Worm (Caenorhabditis elegans) whole organism, L3 larva: Measurements from ENCODE around the gene pho-9.
A peak's percentile ranks its signal among the peaks of the same experiment; 100 is the strongest.

ENCODE experiments used
- ama-1 ChIP-seq: fragments of 150-350 bp; optimal IDR thresholded peaks from 2 replicates; lab custom pipeline; 2018
- ceh-16 ChIP-seq: sonication (generic microtip); optimal IDR thresholded peaks from 2 replicates; lab custom pipeline; 2017; ENCODE audit warnings: missing biosample characterization, missing genetic modification characterization
- ceh-28 ChIP-seq: fragments of 150-350 bp; optimal IDR thresholded peaks from 2 replicates; lab custom pipeline; 2014; ENCODE audit warnings: missing biosample characterization, missing genetic modification reagents, missing genetic modification characterization
- ceh-82 ChIP-seq: fragments of 150-350 bp; optimal IDR thresholded peaks from 2 replicates; lab custom pipeline; 2014; ENCODE audit warnings: missing biosample characterization, missing genetic modification characterization
- daf-12 ChIP-seq: fragments of 150-350 bp; optimal IDR thresholded peaks from 2 replicates; lab custom pipeline; 2014; ENCODE audit warnings: missing biosample characterization, missing genetic modification reagents, missing genetic modification characterization
- egl-27 ChIP-seq: sonication (generic microtip); optimal IDR thresholded peaks from 4 replicates; lab custom pipeline; 2017; ENCODE audit warnings: missing biosample characterization, missing genetic modification reagents, missing genetic modification characterization
- egl-5 ChIP-seq: fragments of 150-350 bp; optimal IDR thresholded peaks from 2 replicates; lab custom pipeline; 2017; ENCODE audit warnings: missing biosample characterization, missing genetic modification reagents, missing genetic modification characterization, inconsistent platforms
- elt-2 ChIP-seq: sonication (generic microtip); optimal IDR thresholded peaks from 2 replicates; lab custom pipeline; 2016; ENCODE audit warnings: missing genetic modification reagents, mild to moderate bottlenecking, missing genetic modification characterization, missing compliant biosample characterization
- elt-3 ChIP-seq, 3 experiments: fragments of 150-350 bp in 1 of 3; sonication (generic microtip) in 2 of 3; optimal IDR thresholded peaks; 2 replicates in 2 of 3; 4 replicates in 1 of 3; lab custom pipeline; 2014 to 2017; ENCODE audit warnings: missing biosample characterization in 3 of 3, missing genetic modification characterization in 3 of 3
- eor-1 ChIP-seq, 2 experiments: fragments of 150-350 bp; optimal IDR thresholded peaks; 2 replicates each; lab custom pipeline; 2014 to 2018; ENCODE audit warnings: missing biosample characterization in 2 of 2, missing genetic modification characterization in 2 of 2
- fkh-10 ChIP-seq: sonication (generic microtip); optimal IDR thresholded peaks from 2 replicates; lab custom pipeline; 2017; ENCODE audit warnings: missing biosample characterization, missing genetic modification reagents, missing genetic modification characterization
- fkh-2 ChIP-seq: fragments of 150-350 bp; optimal IDR thresholded peaks from 2 replicates; lab custom pipeline; 2014; ENCODE audit warnings: missing biosample characterization, missing genetic modification reagents, missing genetic modification characterization
- fos-1 ChIP-seq: fragments of 150-350 bp; optimal IDR thresholded peaks from 2 replicates; lab custom pipeline; 2014; ENCODE audit warnings: missing biosample characterization, missing genetic modification characterization
- hmg-11 ChIP-seq: sonication (generic microtip); optimal IDR thresholded peaks from 2 replicates; lab custom pipeline; 2016; ENCODE audit warnings: missing genetic modification characterization, missing compliant biosample characterization
- jun-1 ChIP-seq: fragments of 150-350 bp; optimal IDR thresholded peaks from 2 replicates; lab custom pipeline; 2014; ENCODE audit warnings: missing biosample characterization, missing genetic modification reagents, missing genetic modification characterization
- lin-15B ChIP-seq: fragments of 150-350 bp; optimal IDR thresholded peaks from 2 replicates; lab custom pipeline; 2014; ENCODE audit warnings: missing biosample characterization, missing genetic modification characterization
- lin-39 ChIP-seq: fragments of 150-350 bp; optimal IDR thresholded peaks from 2 replicates; lab custom pipeline; 2018; ENCODE audit warnings: missing biosample characterization, missing genetic modification reagents, missing genetic modification characterization
- lsy-12 ChIP-seq: sonication (generic microtip); optimal IDR thresholded peaks from 2 replicates; lab custom pipeline; 2016; ENCODE audit warnings: mild to moderate bottlenecking, missing genetic modification characterization, missing compliant biosample characterization
- mdl-1 ChIP-seq: fragments of 150-350 bp; optimal IDR thresholded peaks from 2 replicates; lab custom pipeline; 2014; ENCODE audit warnings: missing biosample characterization, missing genetic modification characterization
- mml-1 ChIP-seq: fragments of 150-350 bp; sonication (generic microtip); optimal IDR thresholded peaks from 3 replicates; lab custom pipeline; 2014; ENCODE audit warnings: missing biosample characterization, missing genetic modification characterization
- nfya-1 ChIP-seq: sonication (generic microtip); optimal IDR thresholded peaks from 2 replicates; lab custom pipeline; 2017; ENCODE audit warnings: missing genetic modification characterization, mild to moderate bottlenecking, missing compliant biosample characterization, antibody characterized with exemption, moderate library complexity; ENCODE audit not compliant: insufficient read depth
- nhr-11 ChIP-seq: fragments of 150-350 bp; optimal IDR thresholded peaks from 2 replicates; lab custom pipeline; 2014; ENCODE audit warnings: missing biosample characterization, missing genetic modification characterization
- nhr-12 ChIP-seq: fragments of 150-350 bp; optimal IDR thresholded peaks from 2 replicates; lab custom pipeline; 2014; ENCODE audit warnings: missing biosample characterization, missing genetic modification characterization
- nhr-23 ChIP-seq: fragments of 150-350 bp; optimal IDR thresholded peaks from 2 replicates; lab custom pipeline; 2014; ENCODE audit warnings: missing biosample characterization, missing genetic modification reagents, missing genetic modification characterization
- nhr-237 ChIP-seq: fragments of 150-350 bp; optimal IDR thresholded peaks from 2 replicates; lab custom pipeline; 2014; ENCODE audit warnings: missing biosample characterization, missing genetic modification characterization
- nhr-25 ChIP-seq: sonication (generic microtip); optimal IDR thresholded peaks from 2 replicates; lab custom pipeline; 2017; ENCODE audit warnings: missing biosample characterization, missing genetic modification characterization
- nhr-28 ChIP-seq: fragments of 150-350 bp; optimal IDR thresholded peaks from 2 replicates; lab custom pipeline; 2014; ENCODE audit warnings: missing biosample characterization, missing genetic modification characterization
- nhr-43 ChIP-seq: sonication (generic microtip); optimal IDR thresholded peaks from 2 replicates; lab custom pipeline; 2016; ENCODE audit warnings: mild to moderate bottlenecking, missing genetic modification characterization, missing compliant biosample characterization; ENCODE audit not compliant: poor library complexity, severe bottlenecking
- nhr-67 ChIP-seq: fragments of 150-350 bp; optimal IDR thresholded peaks from 2 replicates; lab custom pipeline; 2014; ENCODE audit warnings: missing biosample characterization, missing genetic modification characterization
- nhr-76 ChIP-seq: fragments of 150-350 bp; sonication (generic microtip); optimal IDR thresholded peaks from 5 replicates; lab custom pipeline; 2014; ENCODE audit warnings: missing biosample characterization, missing genetic modification characterization
- nhr-77 ChIP-seq: fragments of 150-350 bp; optimal IDR thresholded peaks from 2 replicates; lab custom pipeline; 2014; ENCODE audit warnings: missing biosample characterization, missing genetic modification characterization
- pha-4 ChIP-seq: fragments of 150-350 bp; optimal IDR thresholded peaks from 2 replicates; lab custom pipeline; 2014; ENCODE audit warnings: missing biosample characterization, missing genetic modification reagents, missing genetic modification characterization
- pqm-1 ChIP-seq: fragments of 150-350 bp; optimal IDR thresholded peaks from 2 replicates; lab custom pipeline; 2017; ENCODE audit warnings: missing biosample characterization, missing genetic modification characterization, inconsistent platforms
- sea-2 ChIP-seq: fragments of 150-350 bp; sonication (generic microtip); optimal IDR thresholded peaks from 4 replicates; lab custom pipeline; 2014; ENCODE audit warnings: missing biosample characterization, missing genetic modification reagents, missing genetic modification characterization
- skn-1 ChIP-seq: fragments of 150-350 bp; optimal IDR thresholded peaks from 2 replicates; lab custom pipeline; 2014; ENCODE audit warnings: missing biosample characterization, missing genetic modification characterization
- snpc-4 ChIP-seq: fragments of 150-350 bp; optimal IDR thresholded peaks from 2 replicates; lab custom pipeline; 2014; ENCODE audit warnings: missing biosample characterization, missing genetic modification characterization
- tbx-2 ChIP-seq: sonication (generic microtip); optimal IDR thresholded peaks from 2 replicates; lab custom pipeline; 2016; ENCODE audit warnings: mild to moderate bottlenecking, missing genetic modification characterization, missing compliant biosample characterization
- unc-39 ChIP-seq: sonication (generic microtip); optimal IDR thresholded peaks from 4 replicates; lab custom pipeline; 2017; ENCODE audit warnings: missing biosample characterization, missing genetic modification characterization
- unc-62 ChIP-seq: fragments of 150-350 bp; sonication (generic microtip); optimal IDR thresholded peaks from 4 replicates; lab custom pipeline; 2014; ENCODE audit warnings: missing biosample characterization, missing genetic modification reagents, missing genetic modification characterization
- zag-1 ChIP-seq: fragments of 150-350 bp; optimal IDR thresholded peaks from 2 replicates; lab custom pipeline; 2014; ENCODE audit warnings: missing biosample characterization, missing genetic modification characterization
- ztf-11 ChIP-seq: fragments of 150-350 bp; optimal IDR thresholded peaks from 2 replicates; lab custom pipeline; 2014; ENCODE audit warnings: missing biosample characterization, missing genetic modification characterization
- ztf-4 ChIP-seq: fragments of 150-350 bp; optimal IDR thresholded peaks from 2 replicates; lab custom pipeline; 2014; ENCODE audit warnings: missing biosample characterization, missing genetic modification characterization

The pho-9 gene

DNA sequence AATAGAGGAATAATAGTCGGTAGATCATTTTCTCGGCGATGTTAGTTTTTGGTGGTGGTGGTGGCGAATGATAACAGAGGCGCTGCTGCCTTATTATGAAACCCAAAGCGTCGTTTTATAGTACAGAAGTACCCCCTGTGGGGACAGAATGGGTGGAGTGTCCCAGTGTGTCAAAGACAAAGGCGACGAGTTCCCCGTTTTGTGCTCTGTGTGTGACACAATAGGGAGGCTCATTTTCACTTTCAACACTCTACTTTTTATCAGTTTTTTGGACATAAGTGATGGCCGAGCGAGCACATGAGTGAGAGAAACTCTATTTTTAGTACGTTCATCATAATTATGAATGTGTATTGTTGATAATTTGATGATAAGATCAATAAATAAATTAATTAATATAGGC, at the start of gene pho-9:
pho-9 (minus strand) TSS at position 91 of the 400 bp plus-strand sequence.
- TF ChIP-seq nhr-43 (tag; lab: Kevin White, UChicago), result no peak
- TF ChIP-seq elt-3 (tag; optimal IDR thresholded peaks at IDR 0.05; lab: Kevin White, UChicago), result no peak
- no peak for TF ChIP-seq ceh-16
- TF ChIP-seq pha-4, result peak; percentile 31
- TF ChIP-seq elt-2 (tag; lab: Kevin White, UChicago), result peak; percentile 97
- no peak for TF ChIP-seq nhr-77 (tag; lab: Kevin White, UChicago)
- no peak for TF ChIP-seq ceh-82 (tag; lab: Kevin White, UChicago)
- peak; percentile 91 for TF ChIP-seq pqm-1 (tag; lab: Kevin White, UChicago)
- TF ChIP-seq ama-1, result no peak
- TF ChIP-seq lin-39 (tag; lab: Kevin White, UChicago), result no peak
- no peak for TF ChIP-seq nhr-25
- TF ChIP-seq mml-1 (tag; lab: Kevin White, UChicago), result no peak
- peak; percentile 64 for TF ChIP-seq jun-1
- no peak for TF ChIP-seq nhr-237 (tag; lab: Kevin White, UChicago)
- no peak for TF ChIP-seq daf-12 (tag; lab: Kevin White, UChicago)
- TF ChIP-seq egl-5 (tag; lab: Kevin White, UChicago), result no peak
- no peak for TF ChIP-seq nhr-23
- no peak for TF ChIP-seq sea-2 (GFP tag; lab: Kevin White, UChicago)
- no peak for TF ChIP-seq fkh-2
- TF ChIP-seq unc-62 (GFP tag; lab: Kevin White, UChicago), result no peak
- TF ChIP-seq hmg-11 (tag; lab: Kevin White, UChicago), result no peak
- TF ChIP-seq skn-1, result no peak
- TF ChIP-seq mdl-1 (tag; lab: Kevin White, UChicago), result no peak
- TF ChIP-seq fos-1, result no peak
- TF ChIP-seq lsy-12 (tag; lab: Kevin White, UChicago), result no peak
- no peak for TF ChIP-seq nhr-76
- no peak for TF ChIP-seq nhr-28 (tag; lab: Kevin White, UChicago)
- TF ChIP-seq unc-39 (tag; lab: Kevin White, UChicago), result no peak

DNA sequence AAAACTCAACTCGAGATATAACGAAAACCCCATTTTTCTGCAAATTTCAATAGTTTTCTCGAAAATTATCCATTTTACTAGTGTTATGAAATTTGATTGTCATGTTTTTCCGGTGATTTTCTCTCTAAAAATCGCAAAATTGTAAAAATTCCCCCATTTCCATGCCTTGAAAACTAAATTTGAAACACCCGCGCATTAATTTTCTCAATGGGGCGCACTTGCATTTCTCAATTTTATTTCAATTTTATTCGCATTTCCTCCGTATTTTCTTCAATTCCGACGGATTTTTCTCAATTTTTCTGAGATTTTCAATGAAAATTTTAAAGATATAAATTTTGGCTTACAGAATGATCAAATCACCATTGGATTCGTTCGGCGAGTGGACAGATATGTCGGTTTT, 44.5 kb upstream of the pho-9 start, which contains the start of gene Y71H2AM.3:
Y71H2AM.3 (plus strand) TSS at position 347 of the 400 bp plus-strand sequence.
- TF ChIP-seq pha-4 (peak; percentile 56), lin-15B (tag; lab: Kevin White, UChicago) (peak; percentile 76), nhr-23 (peak; percentile 26), ztf-11 (tag; lab: Kevin White, UChicago) (no peak), ceh-28 (tag; lab: Kevin White, UChicago) (peak; percentile 4), nfya-1 (tag; lab: Kevin White, UChicago) (peak; percentile 52), nhr-28 (tag; lab: Kevin White, UChicago) (no peak), elt-2 (tag; lab: Kevin White, UChicago) (no peak), fkh-2 (no peak), nhr-67 (tag; lab: Kevin White, UChicago) (no peak), mml-1 (tag; lab: Kevin White, UChicago) (no peak), nhr-237 (tag; lab: Kevin White, UChicago) (no peak), snpc-4 (tag; lab: Kevin White, UChicago) (no peak), nhr-43 (tag; lab: Kevin White, UChicago) (no peak), pqm-1 (tag; lab: Kevin White, UChicago) (no peak), jun-1 (peak; percentile 3), hmg-11 (tag; lab: Kevin White, UChicago) (no peak), ama-1 (peak; percentile 68), lsy-12 (tag; lab: Kevin White, UChicago) (no peak), egl-27 (tag; lab: Kevin White, UChicago) (no peak)

DNA sequence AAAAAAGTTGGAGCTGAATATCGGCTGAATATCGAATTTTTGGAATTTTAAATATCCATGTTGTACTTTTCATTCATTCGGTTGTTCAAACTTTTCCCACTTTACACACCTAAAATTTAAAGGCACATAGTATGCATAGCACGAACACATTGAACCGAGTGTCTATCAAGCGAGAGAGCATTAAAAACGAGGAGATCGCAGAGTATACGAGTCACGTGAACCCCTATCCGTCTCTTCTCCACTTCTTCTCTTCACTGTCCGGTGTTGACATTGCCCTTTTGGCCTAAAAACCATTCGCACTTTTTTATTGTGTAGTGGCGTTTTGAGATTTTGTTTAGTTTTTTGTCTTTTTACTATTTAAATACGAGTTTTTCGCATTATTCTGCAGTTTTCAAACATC, 43.8 kb upstream of the pho-9 start:
- TF ChIP-seq nhr-25 (peak; percentile 61), ceh-28 (tag; lab: Kevin White, UChicago) (no peak), ztf-4 (no peak), unc-39 (tag; lab: Kevin White, UChicago) (no peak), ceh-82 (tag; lab: Kevin White, UChicago) (no peak), fos-1 (no peak), elt-2 (tag; lab: Kevin White, UChicago) (peak; percentile 18), pqm-1 (tag; lab: Kevin White, UChicago) (peak; percentile 20), nhr-43 (tag; lab: Kevin White, UChicago) (peak; percentile 15), nhr-11 (tag; lab: Kevin White, UChicago) (no peak), elt-3 (tag; optimal IDR thresholded peaks at IDR 0.05; lab: Kevin White, UChicago) (no peak), skn-1 (no peak), nfya-1 (tag; lab: Kevin White, UChicago) (peak; percentile 72), hmg-11 (tag; lab: Kevin White, UChicago) (peak; percentile 6), nhr-23 (peak; percentile 81), eor-1 (tag; optimal IDR thresholded peaks at IDR 0.05; lab: Kevin White, UChicago) (no peak), snpc-4 (tag; lab: Kevin White, UChicago) (peak; percentile 42), tbx-2 (no peak), nhr-28 (tag; lab: Kevin White, UChicago) (no peak), lin-15B (tag; lab: Kevin White, UChicago) (peak; percentile 63), ceh-16 (no peak), jun-1 (no peak), pha-4 (peak; percentile 96), sea-2 (GFP tag; lab: Kevin White, UChicago) (no peak), nhr-77 (tag; lab: Kevin White, UChicago) (no peak), nhr-76 (no peak), fkh-2 (peak; percentile 45), zag-1 (tag; lab: Kevin White, UChicago) (no peak), mml-1 (tag; lab: Kevin White, UChicago) (no peak), fkh-10 (GFP tag; lab: Kevin White, UChicago) (no peak), egl-5 (tag; lab: Kevin White, UChicago) (no peak), nhr-12 (no peak), lin-39 (tag; lab: Kevin White, UChicago) (no peak), egl-27 (tag; lab: Kevin White, UChicago) (no peak)
